Fruit fly (Drosophila melanogaster): ENCODE data around the gene CG32221.

Gene CG32221

dm6 chr3L:19791688-19792073, 42.8 kb upstream of the CG32221 start (continued):
- no peak for TF ChIP-seq chm (GFP tag; IDR thresholded peaks at IDR 0.05)
- peak; percentile 73 for TF ChIP-seq otp (GFP tag; IDR thresholded peaks at IDR 0.05)
- TF ChIP-seq cg (GFP tag; optimal IDR thresholded peaks at IDR 0.05) = peak; percentile 92
- no peak for TF ChIP-seq ato (GFP tag; IDR thresholded peaks at IDR 0.05; ENCODE audit: partially characterized antibody)
- TF ChIP-seq z (GFP tag; IDR thresholded peaks at IDR 0.05) = no peak
- TF ChIP-seq CG8944 (GFP tag; optimal IDR thresholded peaks at IDR 0.05) = no peak
- no peak for TF ChIP-seq CG4854 (GFP tag; optimal IDR thresholded peaks at IDR 0.05)
- no peak for TF ChIP-seq danr (GFP tag; IDR thresholded peaks at IDR 0.05)
- no peak for TF ChIP-seq CG15269 (tag; optimal IDR thresholded peaks at IDR 0.05)
- no peak for TF ChIP-seq CkIIα-i1 (GFP tag; IDR thresholded peaks at IDR 0.05)
- TF ChIP-seq CG11085 (GFP tag; IDR thresholded peaks at IDR 0.05) = no peak
- TF ChIP-seq Vsx1 (GFP tag; optimal IDR thresholded peaks at IDR 0.05) = peak; percentile 82
- peak; percentile 55 for TF ChIP-seq Fer1 (GFP tag; optimal IDR thresholded peaks at IDR 0.05)
- TF ChIP-seq Atf6 (GFP tag; IDR thresholded peaks at IDR 0.05) = peak; percentile 68
- TF ChIP-seq CG5180 (GFP tag; optimal IDR thresholded peaks at IDR 0.05) = peak; percentile 32
- TF ChIP-seq CG9817 (tag; optimal IDR thresholded peaks at IDR 0.05) = no peak
- TF ChIP-seq Sry-δ (GFP tag; optimal IDR thresholded peaks at IDR 0.05) = no peak
- no peak for TF ChIP-seq amos (GFP tag; IDR thresholded peaks at IDR 0.05; ENCODE audit: partially characterized antibody)
- no peak for TF ChIP-seq ssp (GFP tag; IDR thresholded peaks at IDR 0.05)
- peak; percentile 34 for TF ChIP-seq D (optimal IDR thresholded peaks at IDR 0.05)
- TF ChIP-seq D (GFP tag; optimal IDR thresholded peaks at IDR 0.05) = no peak
- peak; percentile 21 for TF ChIP-seq HLHmδ (GFP tag; optimal IDR thresholded peaks at IDR 0.05)
- no peak for TF ChIP-seq da (GFP tag; optimal IDR thresholded peaks at IDR 0.05)
- TF ChIP-seq ems (GFP tag; optimal IDR thresholded peaks at IDR 0.05) = no peak
- TF ChIP-seq vfl (GFP tag; optimal IDR thresholded peaks at IDR 0.05) = no peak
- no peak; the same call in 1 of the 2 replicates for TF ChIP-seq wdn (GFP tag; IDR thresholded peaks at IDR 0.05)
- TF ChIP-seq CG10321 (GFP tag; IDR thresholded peaks at IDR 0.05) = peak; percentile 83
- TF ChIP-seq Doc2 (GFP tag; IDR thresholded peaks at IDR 0.05) = no peak
- no peak for TF ChIP-seq CG32767 (GFP tag; IDR thresholded peaks at IDR 0.05)
- TF ChIP-seq CG33557 (GFP tag; optimal IDR thresholded peaks at IDR 0.05) = no peak
- TF ChIP-seq phol (tag; optimal IDR thresholded peaks at IDR 0.05) = no peak
- peak; percentile 25 for TF ChIP-seq nom (GFP tag; optimal IDR thresholded peaks at IDR 0.05)
- peak; percentile 92 for TF ChIP-seq CG10431 (GFP tag; optimal IDR thresholded peaks at IDR 0.05)
- no peak for TF ChIP-seq br (optimal IDR thresholded peaks at IDR 0.05)
- no peak for TF ChIP-seq CG2889 (GFP tag; IDR thresholded peaks at IDR 0.05)
- peak; percentile 96 for TF ChIP-seq CG1832 (GFP tag; optimal IDR thresholded peaks at IDR 0.05)
- peak; percentile 52 for TF ChIP-seq B-H2 (GFP tag; optimal IDR thresholded peaks at IDR 0.05)
- no peak for TF ChIP-seq Tbp (GFP tag; optimal IDR thresholded peaks at IDR 0.05)
- no peak for TF ChIP-seq Sox100B (GFP tag; optimal IDR thresholded peaks at IDR 0.05)
- TF ChIP-seq gcm (GFP tag; optimal IDR thresholded peaks at IDR 0.05) = peak; percentile 6
- TF ChIP-seq Dfd (GFP tag; optimal IDR thresholded peaks at IDR 0.05) = no peak
- TF ChIP-seq PHDP (tag; optimal IDR thresholded peaks at IDR 0.05) = no peak
- TF ChIP-seq gcm2 (GFP tag; optimal IDR thresholded peaks at IDR 0.05) = no peak
- TF ChIP-seq Nf-YB (GFP tag; optimal IDR thresholded peaks at IDR 0.05) = peak; percentile 12
- TF ChIP-seq tx (GFP tag; optimal IDR thresholded peaks at IDR 0.05) = no peak
- TF ChIP-seq CG17359 (tag; optimal IDR thresholded peaks at IDR 0.05) = peak; percentile 7
- TF ChIP-seq CG6254 (GFP tag; optimal IDR thresholded peaks at IDR 0.05) = no peak
- TF ChIP-seq caup (GFP tag; optimal IDR thresholded peaks at IDR 0.05; ENCODE audit: severe bottlenecking) = peak; percentile 53
- no peak for TF ChIP-seq CG4360 (GFP tag; IDR thresholded peaks at IDR 0.05)
- no peak for TF ChIP-seq ERR (GFP tag; optimal IDR thresholded peaks at IDR 0.05)
- peak; percentile 32 for TF ChIP-seq CG4707 (GFP tag; optimal IDR thresholded peaks at IDR 0.05)
- peak; percentile 44 for TF ChIP-seq Scr (GFP tag; IDR thresholded peaks at IDR 0.05; ENCODE audit: partially characterized antibody)
